Worm (Caenorhabditis elegans): ENCODE data around the gene atg-16.1.

- TF ChIP-seq ztf-16 (tag; optimal IDR thresholded peaks at IDR 0.05) (no peak), pha-4 (tag; optimal IDR thresholded peaks at IDR 0.05) (no peak)
These were observed 2.1 kb upstream of the atg-16.1 start for ce11 chrX:4464367-4464766.

Measured in whole organism, late embryonic.